Worm (Caenorhabditis elegans): Measurements from ENCODE around the gene C50E3.6.

DNA sequence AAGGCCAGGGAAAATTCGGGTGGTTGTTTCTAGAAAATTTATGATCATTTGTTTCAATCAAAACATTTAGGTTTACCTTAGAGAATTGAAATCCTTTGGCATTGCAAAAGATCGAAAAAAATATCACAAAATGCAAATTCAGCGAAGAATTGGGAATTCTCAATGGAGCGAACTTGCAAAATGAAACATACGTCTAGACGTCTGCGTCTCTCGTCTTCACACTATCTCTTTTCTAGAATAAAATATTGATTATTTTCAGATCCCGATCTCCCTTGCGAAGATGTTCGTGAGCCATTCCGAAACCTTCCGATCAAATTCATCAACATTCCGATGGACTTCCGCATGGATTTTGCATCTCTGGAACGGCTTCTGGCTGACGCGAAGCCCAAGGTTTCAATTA is 10.0 kb downstream of the C50E3.6 start, which contains the start of gene ets-6:
- TF ChIP-seq nfya-1 (tag; optimal IDR thresholded peaks at IDR 0.05) = no peak
- TF ChIP-seq pha-4 (tag; optimal IDR thresholded peaks at IDR 0.05) = no peak
- TF ChIP-seq ceh-22 (tag; optimal IDR thresholded peaks at IDR 0.05) = no peak
- no peak for TF ChIP-seq fkh-6 (tag; optimal IDR thresholded peaks at IDR 0.05)

Measured in whole organism, late embryonic.